Worm (Caenorhabditis elegans): ENCODE results near the gene ZK507.1.

DNA sequence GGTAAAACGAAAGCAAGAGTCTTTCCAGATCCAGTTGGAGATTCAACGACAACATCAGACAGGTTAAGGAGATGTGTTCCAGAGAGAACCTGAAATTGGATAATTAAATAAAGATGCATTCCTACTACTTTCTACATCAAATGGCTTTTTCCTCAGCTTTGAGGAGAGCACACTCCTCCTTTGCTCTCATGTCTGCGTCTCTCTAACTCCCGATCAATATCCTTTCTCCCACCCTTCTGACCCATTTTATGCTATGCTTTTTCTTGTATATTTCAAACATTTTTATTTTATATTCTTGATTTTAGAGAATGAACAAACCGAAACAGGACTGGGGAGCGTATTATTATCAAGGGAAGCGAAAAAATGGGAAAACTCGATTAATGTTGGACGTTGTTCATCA is 42.8 kb upstream of the ZK507.1 start, which contains the start of gene ZK512.11:
- TF ChIP-seq him-1 (tag; optimal IDR thresholded peaks at IDR 0.05): no peak
- no peak for TF ChIP-seq W03F9.2 (tag; optimal IDR thresholded peaks at IDR 0.05)
